Worm (Caenorhabditis elegans): ENCODE data around the gene Y73C8B.9.

DNA sequence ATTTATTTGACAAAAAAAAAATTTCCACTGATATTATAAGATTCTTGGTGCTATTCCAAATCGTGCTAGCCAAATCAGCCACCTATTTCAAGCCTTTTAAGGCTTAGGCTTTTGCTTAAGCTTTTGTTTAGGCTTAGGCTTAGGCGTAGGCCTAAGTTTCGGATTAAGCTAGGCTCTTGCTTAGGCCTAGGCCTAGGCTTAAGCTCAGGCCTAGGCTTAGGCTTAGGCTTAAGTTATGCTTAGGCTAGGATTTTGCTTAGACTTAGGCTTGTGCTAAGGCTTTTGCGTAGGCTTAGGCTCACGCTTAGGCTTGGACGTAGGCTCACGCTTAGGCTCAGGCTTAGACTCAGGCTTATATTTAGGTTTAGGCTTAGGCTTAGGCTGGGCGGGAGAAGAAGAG, 36.8 kb downstream of the Y73C8B.9 start:
- no peak for TF ChIP-seq nhr-23 (tag; optimal IDR thresholded peaks at IDR 0.05)
- TF ChIP-seq ceh-82 (tag; optimal IDR thresholded peaks at IDR 0.05) = no peak
- TF ChIP-seq aly-2 (tag; optimal IDR thresholded peaks at IDR 0.05) = no peak
- TF ChIP-seq ztf-4 (tag; optimal IDR thresholded peaks at IDR 0.05) = no peak
- TF ChIP-seq snpc-4 (tag; optimal IDR thresholded peaks at IDR 0.05) = no peak
- TF ChIP-seq sea-2 (GFP tag; optimal IDR thresholded peaks at IDR 0.05) = no peak
- TF ChIP-seq nhr-237 (tag; optimal IDR thresholded peaks at IDR 0.05) = no peak
- no peak for TF ChIP-seq ZK546.5 (tag; optimal IDR thresholded peaks at IDR 0.05)
- TF ChIP-seq egl-5 (tag; optimal IDR thresholded peaks at IDR 0.05) = no peak
- TF ChIP-seq egl-27 (tag; optimal IDR thresholded peaks at IDR 0.05) = no peak
